Fruit fly (Drosophila melanogaster) whole organism, embryonic: ENCODE results near the gene Smvt.

Source experiments
- Antp ChIP-seq: fragments of 200-800 bp; sonication (Bioruptor generic); optimal IDR thresholded peaks from 3 replicates; lab custom pipeline; 2016; ENCODE audit warnings: missing biosample characterization, missing genetic modification characterization
- CG13296 ChIP-seq: fragments of 200-800 bp; sonication (Bioruptor generic); optimal IDR thresholded peaks from 3 replicates; lab custom pipeline; 2018; ENCODE audit warnings: missing biosample characterization, mild to moderate bottlenecking, missing genetic modification characterization
- CG14860 ChIP-seq: fragments of 200-800 bp; sonication (Bioruptor generic); IDR thresholded peaks from 3 replicates; pipeline ENCODE4 v1.3.6; 2022; ENCODE audit warnings: missing biosample characterization, missing genetic modification characterization; ENCODE audit not compliant: partially characterized antibody
- CG16813 ChIP-seq: fragments of 200-800 bp; sonication (Bioruptor generic); IDR thresholded peaks from 3 replicates; pipeline ENCODE4 v1.3.6; 2022; ENCODE audit warnings: missing biosample characterization, missing genetic modification characterization; ENCODE audit not compliant: partially characterized antibody
- CG2889 ChIP-seq: fragments of 200-800 bp; sonication (Bioruptor generic); IDR thresholded peaks from 3 replicates; pipeline ENCODE4 v1.3.6; 2022; ENCODE audit warnings: missing biosample characterization, missing genetic modification characterization
- CG30403 ChIP-seq: fragments of 200-800 bp; sonication (Bioruptor generic); optimal IDR thresholded peaks from 3 replicates; lab custom pipeline; 2016; ENCODE audit warnings: missing biosample characterization, missing genetic modification characterization
- CG3163 ChIP-seq: fragments of 200-800 bp; sonication (Bioruptor generic); optimal IDR thresholded peaks from 3 replicates; lab custom pipeline; 2016; ENCODE audit warnings: missing biosample characterization, missing genetic modification characterization
- CG3847 ChIP-seq: fragments of 200-800 bp; sonication (Bioruptor generic); IDR thresholded peaks from 2 replicates; pipeline ENCODE4 v1.3.6; 2022; ENCODE audit warnings: missing biosample characterization, missing genetic modification characterization
- CG6175 ChIP-seq: fragments of 200-800 bp; sonication (Bioruptor generic); IDR thresholded peaks from 3 replicates; pipeline ENCODE4 v1.3.6; 2022; ENCODE audit warnings: missing biosample characterization, missing genetic modification characterization
- CG6854 ChIP-seq: fragments of 200-800 bp; sonication (Bioruptor generic); optimal IDR thresholded peaks from 3 replicates; lab custom pipeline; 2017; ENCODE audit warnings: missing biosample characterization, mild to moderate bottlenecking, missing genetic modification characterization
- CG8290 ChIP-seq, 3 experiments: fragments of 200-800 bp; sonication (Bioruptor generic); optimal IDR thresholded peaks; 2 replicates each; lab custom pipeline; 2016 to 2019; ENCODE audit warnings: missing biosample characterization in 3 of 3, missing genetic modification characterization in 3 of 3, mild to moderate bottlenecking in 2 of 3, moderate library complexity in 1 of 3
- CG8478 ChIP-seq: fragments of >200 bp; optimal IDR thresholded peaks from 2 replicates; lab custom pipeline; 2018
- CG9215 ChIP-seq: fragments of 200-800 bp; sonication (Bioruptor generic); IDR thresholded peaks from 2 replicates; pipeline ENCODE4 v1.3.6; 2022; ENCODE audit warnings: missing biosample characterization, missing genetic modification characterization
- Camta ChIP-seq: fragments of 200-800 bp; sonication (Bioruptor generic); optimal IDR thresholded peaks from 2 replicates; lab custom pipeline; 2016; ENCODE audit warnings: missing biosample characterization, missing genetic modification characterization
- Dek ChIP-seq: fragments of 200-800 bp; sonication (Bioruptor generic); optimal IDR thresholded peaks from 3 replicates; lab custom pipeline; 2019; ENCODE audit warnings: missing biosample characterization, mild to moderate bottlenecking, missing genetic modification characterization, moderate library complexity
- Dip2 ChIP-seq: fragments of 200-800 bp; sonication (Bioruptor generic); IDR thresholded peaks from 2 replicates; pipeline ENCODE4 v1.3.6; 2022; ENCODE audit warnings: missing biosample characterization, missing genetic modification characterization
- E2f2 ChIP-seq: fragments of 200-800 bp; sonication (Bioruptor generic); IDR thresholded peaks from 2 replicates; pipeline ENCODE4 v1.3.6; 2022; ENCODE audit warnings: missing biosample characterization, missing genetic modification characterization
- Fer2 ChIP-seq: fragments of 200-800 bp; sonication (Bioruptor generic); optimal IDR thresholded peaks from 2 replicates; lab custom pipeline; 2018; ENCODE audit warnings: missing biosample characterization, mild to moderate bottlenecking, missing genetic modification characterization, moderate library complexity
- HLH3B ChIP-seq: fragments of 200-800 bp; sonication (Bioruptor generic); IDR thresholded peaks from 2 replicates; pipeline ENCODE4 v1.3.6; 2022; ENCODE audit warnings: missing biosample characterization, missing genetic modification characterization
- Mad ChIP-seq: fragments of 200-800 bp; sonication (Bioruptor generic); optimal IDR thresholded peaks from 2 replicates; lab custom pipeline; 2016; ENCODE audit warnings: missing biosample characterization, missing genetic modification characterization
- Poxn ChIP-seq: fragments of 200-800 bp; sonication (Bioruptor generic); IDR thresholded peaks from 2 replicates; pipeline ENCODE4 v1.3.6; 2022; ENCODE audit warnings: missing biosample characterization, missing genetic modification characterization
- Ravus ChIP-seq: fragments of 200-800 bp; sonication (Bioruptor generic); IDR thresholded peaks from 2 replicates; pipeline ENCODE4 v1.3.6; 2022; ENCODE audit warnings: missing biosample characterization, missing genetic modification characterization
- Six4 ChIP-seq: fragments of 200-800 bp; sonication (Bioruptor generic); optimal IDR thresholded peaks from 2 replicates; lab custom pipeline; 2016; ENCODE audit warnings: missing biosample characterization, missing genetic modification characterization
- Sox100B ChIP-seq: fragments of 200-800 bp; sonication (Bioruptor generic); optimal IDR thresholded peaks from 3 replicates; lab custom pipeline; 2018; ENCODE audit warnings: missing biosample characterization, mild to moderate bottlenecking, missing genetic modification characterization
- Sox102F ChIP-seq: fragments of 200-800 bp; sonication (Bioruptor generic); optimal IDR thresholded peaks from 2 replicates; lab custom pipeline; 2018; ENCODE audit warnings: missing biosample characterization, mild to moderate bottlenecking, missing genetic modification characterization, moderate library complexity
- Xbp1 ChIP-seq: fragments of 200-800 bp; sonication (Bioruptor generic); optimal IDR thresholded peaks from 3 replicates; lab custom pipeline; 2016; ENCODE audit warnings: missing biosample characterization, mild to moderate bottlenecking, missing genetic modification characterization
- abd-A ChIP-seq: fragments of 200-800 bp; sonication (Bioruptor generic); optimal IDR thresholded peaks from 3 replicates; lab custom pipeline; 2019; ENCODE audit warnings: missing biosample characterization, mild to moderate bottlenecking, missing genetic modification characterization, moderate library complexity
- bbx ChIP-seq: fragments of 200-800 bp; sonication (Bioruptor generic); IDR thresholded peaks from 2 replicates; pipeline ENCODE4 v1.3.6; 2022; ENCODE audit warnings: missing biosample characterization, missing genetic modification characterization; ENCODE audit not compliant: partially characterized antibody
- da ChIP-seq: fragments of 200-800 bp; sonication (Bioruptor generic); optimal IDR thresholded peaks from 2 replicates; lab custom pipeline; 2016; ENCODE audit warnings: missing biosample characterization, missing genetic modification characterization
- emc ChIP-seq: fragments of 200-800 bp; sonication (Bioruptor generic); optimal IDR thresholded peaks from 2 replicates; lab custom pipeline; 2016; ENCODE audit warnings: missing biosample characterization, missing genetic modification characterization
- eve ChIP-seq, 2 experiments: fragments of >200 bp; optimal IDR thresholded peaks; 2 replicates each; lab custom pipeline; 2017; ENCODE audit warnings: missing biosample characterization in 2 of 2, missing genetic modification characterization in 2 of 2
- exex ChIP-seq: fragments of 200-800 bp; sonication (Bioruptor generic); optimal IDR thresholded peaks from 4 replicates; lab custom pipeline; 2018; ENCODE audit warnings: missing biosample characterization, mild to moderate bottlenecking, missing genetic modification characterization, moderate library complexity
- gcm ChIP-seq: fragments of 200-800 bp; sonication (Bioruptor generic); optimal IDR thresholded peaks from 2 replicates; lab custom pipeline; 2019; ENCODE audit warnings: missing biosample characterization, mild to moderate bottlenecking, missing genetic modification characterization, moderate library complexity
- hb ChIP-seq: fragments of 200-800 bp; sonication (Bioruptor generic); IDR thresholded peaks from 3 replicates; pipeline ENCODE4 v1.3.6; 2022; ENCODE audit warnings: missing biosample characterization, missing genetic modification characterization; ENCODE audit not compliant: partially characterized antibody
- hbn ChIP-seq: fragments of 200-800 bp; sonication (Bioruptor generic); IDR thresholded peaks from 2 replicates; pipeline ENCODE4 v1.3.6; 2022; ENCODE audit warnings: missing biosample characterization, missing genetic modification characterization; ENCODE audit not compliant: partially characterized antibody
- inv ChIP-seq: fragments of 200-800 bp; sonication (Bioruptor generic); IDR thresholded peaks from 2 replicates; pipeline ENCODE4 v1.3.6; 2022; ENCODE audit warnings: missing biosample characterization, missing genetic modification characterization; ENCODE audit not compliant: partially characterized antibody
- kay ChIP-seq: fragments of 200-800 bp; sonication (Bioruptor generic); optimal IDR thresholded peaks from 2 replicates; lab custom pipeline; 2016; ENCODE audit warnings: missing biosample characterization, missing genetic modification characterization
- nau ChIP-seq: fragments of 200-800 bp; sonication (Bioruptor generic); optimal IDR thresholded peaks from 3 replicates; lab custom pipeline; 2017; ENCODE audit warnings: missing biosample characterization, mild to moderate bottlenecking, missing genetic modification characterization, missing genetic modification reagents
- odd ChIP-seq: fragments of 200-800 bp; sonication (Bioruptor generic); optimal IDR thresholded peaks from 2 replicates; lab custom pipeline; 2017; ENCODE audit warnings: missing biosample characterization, mild to moderate bottlenecking, missing genetic modification characterization
- pan ChIP-seq, 4 experiments: fragments of >200 bp in 3 of 4; fragments of 200-800 bp in 1 of 4; sonication (Bioruptor generic) in 1 of 4; optimal IDR thresholded peaks in 3 of 4; IDR thresholded peaks in 1 of 4; 2 replicates each; pipeline versions ENCODE4 v1.3.6 to Lab custom; 2017 to 2022; ENCODE audit warnings: missing biosample characterization in 2 of 4, missing genetic modification characterization in 2 of 4, mixed read lengths in 1 of 4
- pho ChIP-seq: fragments of 200-800 bp; sonication (Bioruptor generic); optimal IDR thresholded peaks from 2 replicates; lab custom pipeline; 2016; ENCODE audit warnings: missing biosample characterization, missing genetic modification characterization
- pzg ChIP-seq: fragments of 200-800 bp; sonication (Bioruptor generic); optimal IDR thresholded peaks from 3 replicates; lab custom pipeline; 2018; ENCODE audit warnings: missing biosample characterization, mild to moderate bottlenecking, missing genetic modification characterization, moderate library complexity
- seq ChIP-seq: fragments of 200-800 bp; sonication (Bioruptor generic); IDR thresholded peaks from 2 replicates; pipeline ENCODE4 v1.3.6; 2022; ENCODE audit warnings: missing biosample characterization, missing genetic modification characterization
- tap ChIP-seq: fragments of 200-800 bp; optimal IDR thresholded peaks from 3 replicates; lab custom pipeline; 2019; ENCODE audit warnings: missing biosample characterization, mild to moderate bottlenecking, missing genetic modification characterization, moderate library complexity
- tgo ChIP-seq: fragments of 200-800 bp; sonication (Bioruptor generic); IDR thresholded peaks from 3 replicates; pipeline ENCODE4 v1.3.6; 2022; ENCODE audit warnings: missing biosample characterization, missing genetic modification characterization
- tio ChIP-seq: fragments of 200-800 bp; sonication (Bioruptor generic); optimal IDR thresholded peaks from 2 replicates; lab custom pipeline; 2017; ENCODE audit warnings: missing biosample characterization, missing genetic modification characterization, inconsistent platforms
- unpg ChIP-seq: fragments of 200-800 bp; sonication (Bioruptor generic); optimal IDR thresholded peaks from 3 replicates; lab custom pipeline; 2018; ENCODE audit warnings: missing biosample characterization, mild to moderate bottlenecking, missing genetic modification characterization, moderate library complexity
- wdn ChIP-seq: fragments of 200-800 bp; sonication (Bioruptor generic); IDR thresholded peaks from 2 replicates; pipeline ENCODE4 v1.3.6; 2022; ENCODE audit warnings: missing biosample characterization, missing genetic modification characterization

Smvt gene

dm6 chr3R:31717299-31718167 is 43.8 kb downstream of the Smvt start (continued):
- peak; percentile 88 for TF ChIP-seq abd-A (tag; lab: Kevin White, UChicago)
- no peak for TF ChIP-seq CG3163 (GFP tag; lab: Kevin White, UChicago)
- TF ChIP-seq kay (GFP tag; lab: Kevin White, UChicago) = peak; percentile 47
- peak; percentile 51 for TF ChIP-seq Camta
- no peak for TF ChIP-seq da (GFP tag; lab: Kevin White, UChicago)
- TF ChIP-seq CG13296 = peak; percentile 53
- peak; percentile 66 for TF ChIP-seq seq (GFP tag; lab: Robert Waterston, UW)
- TF ChIP-seq HLH3B (GFP tag; lab: Robert Waterston, UW) = peak; percentile 60; the same call in 1 of the 2 replicates
- peak; percentile 59 for TF ChIP-seq Sox100B (GFP tag; lab: Kevin White, UChicago)
- TF ChIP-seq E2f2 (GFP tag; lab: Robert Waterston, UW) = peak; percentile 43; the same call in 1 of the 2 replicates
- no peak for TF ChIP-seq CG14860 (GFP tag; lab: Robert Waterston, UW)
- no peak for TF ChIP-seq eve (GFP tag; optimal IDR thresholded peaks at IDR 0.05; lab: Kevin White, UChicago)
- TF ChIP-seq Antp = peak; percentile 58
- no peak for TF ChIP-seq gcm (GFP tag; lab: Kevin White, UChicago)
- TF ChIP-seq pho (GFP tag; lab: Kevin White, UChicago) = peak; percentile 71
- no peak for TF ChIP-seq tap (tag; lab: Kevin White, UChicago)
- TF ChIP-seq hb = no peak
- TF ChIP-seq Dek (tag; lab: Kevin White, UChicago) = peak; percentile 14
- peak; percentile 30 for TF ChIP-seq CG6854 (GFP tag; lab: Kevin White, UChicago)
- TF ChIP-seq inv = no peak
- TF ChIP-seq emc = peak; percentile 27
- no peak for TF ChIP-seq Mad (GFP tag; lab: Kevin White, UChicago)
- TF ChIP-seq Fer2 (tag; lab: Kevin White, UChicago) = peak; percentile 22
- TF ChIP-seq pzg = no peak
- no peak for TF ChIP-seq pan (optimal IDR thresholded peaks at IDR 0.05; lab: Kevin White, UChicago)
- peak in 1 of 2 experiments; percentile 60 for TF ChIP-seq pan (GFP tag; optimal IDR thresholded peaks at IDR 0.05 in 1 of 2, IDR thresholded peaks at IDR 0.05 in 1 of 2)
- TF ChIP-seq Ravus = no peak; the same call in 1 of the 2 replicates
- peak; percentile 61 for TF ChIP-seq unpg
- no peak for TF ChIP-seq CG16813 (GFP tag; lab: Robert Waterston, UW)
- TF ChIP-seq Poxn (GFP tag; lab: Robert Waterston, UW) = no peak
- TF ChIP-seq tio = peak; percentile 55
- no peak for TF ChIP-seq hbn (GFP tag; lab: Robert Waterston, UW)
- TF ChIP-seq CG2889 (GFP tag; lab: Robert Waterston, UW) = no peak
- TF ChIP-seq exex = no peak
- peak; percentile 68 for TF ChIP-seq Sox102F (GFP tag; lab: Kevin White, UChicago)
- TF ChIP-seq CG8478 (lab: Kevin White, UChicago) = no peak
- TF ChIP-seq CG6175 (GFP tag; lab: Robert Waterston, UW) = no peak
- TF ChIP-seq CG30403 = peak; percentile 68
- no peak for TF ChIP-seq Six4 (GFP tag; lab: Kevin White, UChicago)
- TF ChIP-seq bbx (GFP tag; lab: Robert Waterston, UW) = no peak
- no peak for TF ChIP-seq Dip2 (GFP tag; lab: Robert Waterston, UW)
- TF ChIP-seq tgo (GFP tag; lab: Robert Waterston, UW) = peak; percentile 51; the same call in 2 of the 3 replicates
- TF ChIP-seq CG8290 (GFP tag; optimal IDR thresholded peaks at IDR 0.05; lab: Kevin White, UChicago) = no peak
- TF ChIP-seq CG8290 (tag; optimal IDR thresholded peaks at IDR 0.05; lab: Kevin White, UChicago) = peak in 1 of 2 experiments; percentile 51
- peak; percentile 59 for TF ChIP-seq Xbp1 (GFP tag; lab: Kevin White, UChicago)
- 0 out of 2 replicates have a peak, but pooled peaks have one; percentile 58 for TF ChIP-seq wdn (GFP tag; lab: Robert Waterston, UW)
- TF ChIP-seq CG9215 = peak; percentile 58
- TF ChIP-seq CG3847 (GFP tag; lab: Robert Waterston, UW) = peak; percentile 43; the same call in 1 of the 2 replicates
- TF ChIP-seq odd (GFP tag; lab: Kevin White, UChicago) = no peak
- TF ChIP-seq nau (GFP tag; lab: Kevin White, UChicago) = peak; percentile 21
